Worm (Caenorhabditis elegans) whole organism, L3 larva: ENCODE results near the gene B0035.13.

Experiments
- ZK546.5 ChIP-seq: sonication (generic microtip); optimal IDR thresholded peaks from 2 replicates; lab custom pipeline; 2017; ENCODE audit warnings: missing biosample characterization, missing genetic modification characterization
- aly-2 ChIP-seq: fragments of 150-350 bp; optimal IDR thresholded peaks from 2 replicates; lab custom pipeline; 2014; ENCODE audit warnings: missing biosample characterization, missing genetic modification characterization
- ama-1 ChIP-seq: fragments of 150-350 bp; optimal IDR thresholded peaks from 2 replicates; lab custom pipeline; 2018
- ceh-16 ChIP-seq: sonication (generic microtip); optimal IDR thresholded peaks from 2 replicates; lab custom pipeline; 2017; ENCODE audit warnings: missing biosample characterization, missing genetic modification characterization
- daf-12 ChIP-seq: fragments of 150-350 bp; optimal IDR thresholded peaks from 2 replicates; lab custom pipeline; 2014; ENCODE audit warnings: missing biosample characterization, missing genetic modification reagents, missing genetic modification characterization
- egl-27 ChIP-seq: sonication (generic microtip); optimal IDR thresholded peaks from 4 replicates; lab custom pipeline; 2017; ENCODE audit warnings: missing biosample characterization, missing genetic modification reagents, missing genetic modification characterization
- egl-5 ChIP-seq: fragments of 150-350 bp; optimal IDR thresholded peaks from 2 replicates; lab custom pipeline; 2017; ENCODE audit warnings: missing biosample characterization, missing genetic modification reagents, missing genetic modification characterization, inconsistent platforms
- elt-1 ChIP-seq: fragments of 150-350 bp; optimal IDR thresholded peaks from 2 replicates; lab custom pipeline; 2014; ENCODE audit warnings: missing biosample characterization, missing genetic modification characterization
- elt-2 ChIP-seq: sonication (generic microtip); optimal IDR thresholded peaks from 2 replicates; lab custom pipeline; 2016; ENCODE audit warnings: missing genetic modification reagents, mild to moderate bottlenecking, missing genetic modification characterization, missing compliant biosample characterization
- elt-3 ChIP-seq, 3 experiments: fragments of 150-350 bp in 1 of 3; sonication (generic microtip) in 2 of 3; optimal IDR thresholded peaks; 2 replicates in 2 of 3; 4 replicates in 1 of 3; lab custom pipeline; 2014 to 2017; ENCODE audit warnings: missing biosample characterization in 3 of 3, missing genetic modification characterization in 3 of 3
- eor-1 ChIP-seq, 2 experiments: fragments of 150-350 bp; optimal IDR thresholded peaks; 2 replicates each; lab custom pipeline; 2014 to 2018; ENCODE audit warnings: missing biosample characterization in 2 of 2, missing genetic modification characterization in 2 of 2
- fkh-10 ChIP-seq: sonication (generic microtip); optimal IDR thresholded peaks from 2 replicates; lab custom pipeline; 2017; ENCODE audit warnings: missing biosample characterization, missing genetic modification reagents, missing genetic modification characterization
- fkh-2 ChIP-seq: fragments of 150-350 bp; optimal IDR thresholded peaks from 2 replicates; lab custom pipeline; 2014; ENCODE audit warnings: missing biosample characterization, missing genetic modification reagents, missing genetic modification characterization
- hmg-11 ChIP-seq: sonication (generic microtip); optimal IDR thresholded peaks from 2 replicates; lab custom pipeline; 2016; ENCODE audit warnings: missing genetic modification characterization, missing compliant biosample characterization
- lin-15B ChIP-seq: fragments of 150-350 bp; optimal IDR thresholded peaks from 2 replicates; lab custom pipeline; 2014; ENCODE audit warnings: missing biosample characterization, missing genetic modification characterization
- lin-39 ChIP-seq: fragments of 150-350 bp; optimal IDR thresholded peaks from 2 replicates; lab custom pipeline; 2018; ENCODE audit warnings: missing biosample characterization, missing genetic modification reagents, missing genetic modification characterization
- mdl-1 ChIP-seq: fragments of 150-350 bp; optimal IDR thresholded peaks from 2 replicates; lab custom pipeline; 2014; ENCODE audit warnings: missing biosample characterization, missing genetic modification characterization
- mml-1 ChIP-seq: fragments of 150-350 bp; sonication (generic microtip); optimal IDR thresholded peaks from 3 replicates; lab custom pipeline; 2014; ENCODE audit warnings: missing biosample characterization, missing genetic modification characterization
- nfya-1 ChIP-seq: sonication (generic microtip); optimal IDR thresholded peaks from 2 replicates; lab custom pipeline; 2017; ENCODE audit warnings: missing genetic modification characterization, mild to moderate bottlenecking, missing compliant biosample characterization, antibody characterized with exemption, moderate library complexity; ENCODE audit not compliant: insufficient read depth
- nhr-11 ChIP-seq: fragments of 150-350 bp; optimal IDR thresholded peaks from 2 replicates; lab custom pipeline; 2014; ENCODE audit warnings: missing biosample characterization, missing genetic modification characterization
- nhr-12 ChIP-seq: fragments of 150-350 bp; optimal IDR thresholded peaks from 2 replicates; lab custom pipeline; 2014; ENCODE audit warnings: missing biosample characterization, missing genetic modification characterization
- nhr-23 ChIP-seq: fragments of 150-350 bp; optimal IDR thresholded peaks from 2 replicates; lab custom pipeline; 2014; ENCODE audit warnings: missing biosample characterization, missing genetic modification reagents, missing genetic modification characterization
- nhr-25 ChIP-seq: sonication (generic microtip); optimal IDR thresholded peaks from 2 replicates; lab custom pipeline; 2017; ENCODE audit warnings: missing biosample characterization, missing genetic modification characterization
- nhr-67 ChIP-seq: fragments of 150-350 bp; optimal IDR thresholded peaks from 2 replicates; lab custom pipeline; 2014; ENCODE audit warnings: missing biosample characterization, missing genetic modification characterization
- nhr-77 ChIP-seq: fragments of 150-350 bp; optimal IDR thresholded peaks from 2 replicates; lab custom pipeline; 2014; ENCODE audit warnings: missing biosample characterization, missing genetic modification characterization
- pha-4 ChIP-seq: fragments of 150-350 bp; optimal IDR thresholded peaks from 2 replicates; lab custom pipeline; 2014; ENCODE audit warnings: missing biosample characterization, missing genetic modification reagents, missing genetic modification characterization
- snpc-4 ChIP-seq: fragments of 150-350 bp; optimal IDR thresholded peaks from 2 replicates; lab custom pipeline; 2014; ENCODE audit warnings: missing biosample characterization, missing genetic modification characterization
- tbx-2 ChIP-seq: sonication (generic microtip); optimal IDR thresholded peaks from 2 replicates; lab custom pipeline; 2016; ENCODE audit warnings: mild to moderate bottlenecking, missing genetic modification characterization, missing compliant biosample characterization
- unc-39 ChIP-seq: sonication (generic microtip); optimal IDR thresholded peaks from 4 replicates; lab custom pipeline; 2017; ENCODE audit warnings: missing biosample characterization, missing genetic modification characterization
- unc-62 ChIP-seq: fragments of 150-350 bp; sonication (generic microtip); optimal IDR thresholded peaks from 4 replicates; lab custom pipeline; 2014; ENCODE audit warnings: missing biosample characterization, missing genetic modification reagents, missing genetic modification characterization
- zag-1 ChIP-seq: fragments of 150-350 bp; optimal IDR thresholded peaks from 2 replicates; lab custom pipeline; 2014; ENCODE audit warnings: missing biosample characterization, missing genetic modification characterization
- ztf-4 ChIP-seq: fragments of 150-350 bp; optimal IDR thresholded peaks from 2 replicates; lab custom pipeline; 2014; ENCODE audit warnings: missing biosample characterization, missing genetic modification characterization

The B0035.13 gene

DNA sequence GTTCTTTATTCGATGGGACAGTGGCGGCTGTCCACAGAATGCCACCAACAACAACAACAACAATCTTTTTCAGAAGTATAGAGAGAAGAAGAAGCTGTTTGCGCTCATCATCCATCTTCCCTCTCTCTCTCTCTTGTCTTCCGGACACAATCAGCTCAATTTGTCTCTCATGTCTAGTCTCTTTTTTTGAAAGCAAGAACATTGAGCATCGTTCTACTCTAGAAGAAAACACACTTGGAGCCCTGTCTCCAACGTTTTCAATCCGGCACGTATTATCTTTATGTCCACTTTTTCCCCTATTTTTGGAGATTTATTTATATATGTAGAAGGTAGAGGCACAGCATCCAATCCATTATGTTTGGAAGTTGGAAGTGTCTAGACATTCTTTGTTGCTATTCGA, 42.3 kb upstream of the B0035.13 start:
- no peak for TF ChIP-seq nfya-1 (tag; lab: Kevin White, UChicago)
- TF ChIP-seq lin-39 (tag; lab: Kevin White, UChicago) = peak; percentile 69

DNA sequence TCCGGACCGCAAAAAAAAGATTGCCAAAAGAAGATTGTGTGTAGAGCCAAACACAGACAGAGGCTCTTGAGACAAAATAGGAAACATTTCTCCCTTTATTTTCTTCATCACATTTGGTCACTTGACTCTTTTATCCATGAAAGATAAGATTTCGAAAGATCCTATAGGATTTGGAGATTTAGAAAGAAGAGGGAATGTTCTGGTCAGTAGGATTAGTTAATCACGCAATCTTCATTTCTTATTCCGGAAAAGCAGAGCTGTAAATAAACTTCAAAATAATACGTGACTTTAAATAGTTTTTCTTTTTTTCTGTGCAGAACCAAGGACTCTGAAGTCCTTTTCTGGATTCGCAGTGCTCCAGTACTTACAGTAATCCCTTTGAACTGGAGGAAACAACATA, 40.8 kb upstream of the B0035.13 start:
- no peak for TF ChIP-seq ZK546.5
- no peak for TF ChIP-seq nhr-25 (tag; lab: Kevin White, UChicago)
- TF ChIP-seq nfya-1 (tag; lab: Kevin White, UChicago) = peak; percentile 7
- peak; percentile 43 for TF ChIP-seq elt-1 (tag; lab: Kevin White, UChicago)

DNA sequence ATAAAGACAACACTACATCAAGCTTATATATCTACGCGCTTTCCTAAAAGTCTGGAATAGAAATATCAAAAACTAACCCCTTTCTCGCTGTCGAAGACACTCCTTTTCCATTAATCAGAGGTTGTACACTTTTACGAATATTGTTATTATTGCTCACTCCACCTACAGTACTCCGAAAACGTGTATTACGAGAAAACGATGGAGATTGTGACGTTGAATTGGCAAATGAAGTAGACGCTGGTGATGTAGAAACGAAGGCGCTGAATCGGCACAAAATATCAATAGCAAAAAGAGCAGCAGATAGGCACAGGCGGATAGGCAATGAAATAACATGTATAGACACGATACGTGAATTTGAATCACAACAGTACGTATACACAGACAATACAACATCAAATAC, 37.8 kb upstream of the B0035.13 start:
- TF ChIP-seq lin-39 (tag; lab: Kevin White, UChicago) = no peak
- TF ChIP-seq elt-2 (tag; lab: Kevin White, UChicago) = no peak
- no peak for TF ChIP-seq snpc-4 (tag; lab: Kevin White, UChicago)
- TF ChIP-seq nhr-23 (tag; lab: Kevin White, UChicago) = no peak
- TF ChIP-seq lin-15B (tag; lab: Kevin White, UChicago) = no peak
- no peak for TF ChIP-seq ama-1 (lab: Kevin White, UChicago)
- TF ChIP-seq aly-2 (tag; lab: Kevin White, UChicago) = no peak
- no peak for TF ChIP-seq mdl-1 (tag; lab: Kevin White, UChicago)
- no peak for TF ChIP-seq nhr-77 (tag; lab: Kevin White, UChicago)
- TF ChIP-seq unc-62 (GFP tag; lab: Kevin White, UChicago) = no peak
- TF ChIP-seq egl-5 (tag; lab: Kevin White, UChicago) = no peak
- TF ChIP-seq ztf-4 (tag; lab: Kevin White, UChicago) = no peak
- no peak for TF ChIP-seq fkh-10 (GFP tag; lab: Kevin White, UChicago)

DNA sequence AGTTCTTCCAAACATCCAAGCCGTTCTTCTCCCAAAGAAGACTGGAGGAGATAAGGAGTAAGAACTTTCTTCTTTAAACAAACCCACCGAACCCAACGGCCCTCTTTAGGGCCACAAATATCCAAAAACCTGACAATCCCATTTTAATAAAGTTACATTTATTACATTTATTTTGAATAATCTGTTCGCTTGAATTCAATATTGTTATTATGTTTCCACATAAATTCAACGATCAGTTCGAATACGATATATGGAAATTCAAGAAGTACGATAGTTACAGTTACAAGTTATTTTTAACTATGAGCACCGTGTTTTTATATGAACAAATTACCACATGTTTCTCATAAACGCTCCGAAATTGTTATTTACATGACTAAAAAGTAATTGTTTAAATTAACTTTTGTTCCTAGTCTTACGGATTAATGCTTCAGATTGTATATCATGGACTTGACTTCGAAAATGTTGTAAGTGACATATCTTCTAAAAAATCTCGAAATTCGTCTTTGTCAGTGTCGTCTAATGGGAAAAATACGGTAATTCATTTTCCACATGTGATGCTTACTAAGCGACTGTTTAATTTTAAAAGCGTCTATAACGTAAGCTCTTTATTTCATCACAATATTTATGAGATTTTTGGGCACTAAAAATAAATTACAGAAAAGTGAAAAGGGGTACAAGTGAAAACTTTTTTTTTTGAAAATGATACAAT, 34.4 kb upstream of the B0035.13 start:
- TF ChIP-seq nfya-1 (tag; lab: Kevin White, UChicago) (no peak), nhr-11 (no peak)

DNA sequence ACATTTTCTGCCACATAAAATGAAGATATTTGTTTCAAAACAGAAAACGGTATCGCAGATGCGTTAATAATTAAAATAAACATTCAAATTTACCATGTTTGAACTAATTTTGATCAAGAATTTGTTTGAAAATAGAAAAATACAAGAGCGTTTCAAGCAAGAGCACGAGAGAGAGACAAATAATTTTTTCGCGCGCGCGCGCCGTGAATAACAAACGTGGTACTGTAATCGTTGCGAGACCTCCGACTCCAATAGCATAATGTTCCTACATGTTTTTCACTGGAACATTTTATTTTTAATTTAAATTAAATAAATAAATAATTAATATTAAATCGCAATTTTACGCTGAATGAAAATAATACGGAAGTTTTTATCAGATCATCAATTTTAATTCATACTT, 30.5 kb upstream of the B0035.13 start, which contains the start of gene F54E12.2:
F54E12.2 (minus strand) TSS at position 164 of the 400 bp plus-strand sequence.
- TF ChIP-seq zag-1 (tag; lab: Kevin White, UChicago) = no peak
- TF ChIP-seq nhr-11 = no peak
- TF ChIP-seq pha-4 (tag; lab: Kevin White, UChicago) = no peak
- no peak for TF ChIP-seq nhr-23 (tag; lab: Kevin White, UChicago)
- no peak for TF ChIP-seq nhr-67 (tag; lab: Kevin White, UChicago)
- no peak for TF ChIP-seq lin-39 (tag; lab: Kevin White, UChicago)
- TF ChIP-seq ceh-16 (tag; lab: Kevin White, UChicago) = no peak
- no peak for TF ChIP-seq tbx-2 (tag; lab: Kevin White, UChicago)
- no peak for TF ChIP-seq hmg-11 (tag; lab: Kevin White, UChicago)
- TF ChIP-seq fkh-2 (tag; lab: Kevin White, UChicago) = no peak
- no peak for TF ChIP-seq mml-1 (tag; lab: Kevin White, UChicago)
- no peak for TF ChIP-seq nhr-12 (tag; lab: Kevin White, UChicago)
- TF ChIP-seq elt-3 (tag; optimal IDR thresholded peaks at IDR 0.05; lab: Kevin White, UChicago) = no peak
- no peak for TF ChIP-seq lin-15B (tag; lab: Kevin White, UChicago)
- no peak for TF ChIP-seq unc-39 (tag; lab: Kevin White, UChicago)
- no peak for TF ChIP-seq eor-1 (tag; optimal IDR thresholded peaks at IDR 0.05; lab: Kevin White, UChicago)
- TF ChIP-seq aly-2 (tag; lab: Kevin White, UChicago) = no peak
- TF ChIP-seq snpc-4 (tag; lab: Kevin White, UChicago) = no peak
- TF ChIP-seq daf-12 = no peak
- TF ChIP-seq egl-27 (tag; lab: Kevin White, UChicago) = no peak
